Fruit fly (Drosophila melanogaster) S2 (cell line): ENCODE data around the gene slp2.

ENCODE experiments used
- CG8478 ChIP-seq: fragments of >200 bp; optimal IDR thresholded peaks from 2 replicates; lab custom pipeline; 2018
- CTCF ChIP-seq, 2 experiments: fragments of >200 bp; optimal IDR thresholded peaks; 2 replicates each; lab custom pipeline; 2018

- no peak for TF ChIP-seq CTCF (optimal IDR thresholded peaks at IDR 0.05; lab: Kevin White, UChicago)
- TF ChIP-seq CG8478 (lab: Kevin White, UChicago), result no peak
Measured at dm6 chr2L:3789290-3790067, 47.2 kb upstream of the slp2 start.
